Worm (Caenorhabditis elegans) whole organism, L1 larva: ENCODE measurements around the gene T24C2.5.

ENCODE experiments used
- F16B12.6 ChIP-seq: fragments of 150-350 bp; optimal IDR thresholded peaks from 2 replicates; lab custom pipeline; 2014; ENCODE audit warnings: missing biosample characterization, missing genetic modification characterization
- alr-1 ChIP-seq: fragments of 200-800 bp; sonication (Bioruptor generic); optimal IDR thresholded peaks from 2 replicates; lab custom pipeline; 2018; ENCODE audit warnings: borderline replicate concordance, mild to moderate bottlenecking, missing genetic modification characterization, missing compliant biosample characterization
- aly-2 ChIP-seq: fragments of 150-350 bp; optimal IDR thresholded peaks from 2 replicates; lab custom pipeline; 2014; ENCODE audit warnings: missing biosample characterization, missing genetic modification characterization
- blmp-1 ChIP-seq: fragments of 150-350 bp; optimal IDR thresholded peaks from 2 replicates; lab custom pipeline; 2014; ENCODE audit warnings: missing biosample characterization, missing genetic modification characterization
- ceh-63 ChIP-seq: fragments of 200-800 bp; sonication (Bioruptor generic); optimal IDR thresholded peaks from 2 replicates; lab custom pipeline; 2018; ENCODE audit warnings: mild to moderate bottlenecking, missing genetic modification characterization, missing compliant biosample characterization
- ceh-8 ChIP-seq: fragments of 200-800 bp; sonication (Bioruptor generic); optimal IDR thresholded peaks from 2 replicates; lab custom pipeline; 2018; ENCODE audit warnings: mild to moderate bottlenecking, missing genetic modification characterization, moderate library complexity, missing compliant biosample characterization
- ceh-82 ChIP-seq, 3 experiments: fragments of 150-350 bp in 1 of 3; sonication (generic microtip) in 2 of 3; optimal IDR thresholded peaks; 2 replicates each; lab custom pipeline; 2014 to 2017; ENCODE audit warnings: missing biosample characterization in 3 of 3, missing genetic modification characterization in 3 of 3
- ceh-90 ChIP-seq: sonication (generic microtip); optimal IDR thresholded peaks from 2 replicates; lab custom pipeline; 2016; ENCODE audit warnings: missing genetic modification characterization, missing compliant biosample characterization
- dpl-1 ChIP-seq, 3 experiments: fragments of 150-350 bp in 2 of 3; sonication (generic microtip) in 1 of 3; optimal IDR thresholded peaks; 2 replicates each; lab custom pipeline; 2014 to 2017; ENCODE audit warnings: missing biosample characterization in 3 of 3, missing genetic modification characterization in 3 of 3, missing genetic modification reagents in 3 of 3
- dsc-1 ChIP-seq: sonication (generic microtip); optimal IDR thresholded peaks from 2 replicates; lab custom pipeline; 2016; ENCODE audit warnings: mild to moderate bottlenecking, missing genetic modification characterization, missing compliant biosample characterization
- efl-1 ChIP-seq, 4 experiments: fragments of 150-350 bp; optimal IDR thresholded peaks in 3 of 4; peaks in 1 of 4; 1 replicate in 1 of 4; 2 replicates in 3 of 4; lab custom pipeline; 2014; ENCODE audit warnings: missing biosample characterization in 2 of 4, missing genetic modification characterization in 2 of 4, missing genetic modification reagents in 2 of 4
- egl-13 ChIP-seq: sonication (generic microtip); optimal IDR thresholded peaks from 2 replicates; lab custom pipeline; 2016; ENCODE audit warnings: missing genotype, missing genetic modification reagents, missing genetic modification characterization, missing compliant biosample characterization
- egl-27 ChIP-seq, 2 experiments: fragments of 150-350 bp in 1 of 2; sonication (generic microtip); optimal IDR thresholded peaks; 3 replicates each; lab custom pipeline; 2017 to 2018; ENCODE audit warnings: missing biosample characterization in 2 of 2, missing genetic modification characterization in 2 of 2, missing genetic modification reagents in 2 of 2
- fkh-10 ChIP-seq: sonication (generic microtip); optimal IDR thresholded peaks from 2 replicates; lab custom pipeline; 2017; ENCODE audit warnings: missing biosample characterization, missing genetic modification reagents, missing genetic modification characterization
- fkh-4 ChIP-seq: sonication (generic microtip); optimal IDR thresholded peaks from 2 replicates; lab custom pipeline; 2016; ENCODE audit warnings: missing compliant biosample characterization, missing genetic modification characterization, borderline replicate concordance
- fos-1 ChIP-seq: fragments of 150-350 bp; optimal IDR thresholded peaks from 2 replicates; lab custom pipeline; 2014; ENCODE audit warnings: missing biosample characterization, missing genetic modification characterization
- grh-1 ChIP-seq: fragments of 200-800 bp; sonication (Bioruptor generic); IDR thresholded peaks from 2 replicates; pipeline ENCODE4 v1.3.6; 2022; ENCODE audit warnings: missing genetic modification reagents, missing genetic modification characterization, missing compliant biosample characterization
- hpl-2 ChIP-seq: fragments of 150-350 bp; optimal IDR thresholded peaks from 2 replicates; lab custom pipeline; 2014; ENCODE audit warnings: missing biosample characterization, missing genetic modification reagents, missing genetic modification characterization
- irx-1 ChIP-seq: sonication (generic microtip); optimal IDR thresholded peaks from 2 replicates; lab custom pipeline; 2016; ENCODE audit warnings: missing genetic modification characterization, missing compliant biosample characterization
- lin-13 ChIP-seq: fragments of 150-350 bp; optimal IDR thresholded peaks from 2 replicates; lab custom pipeline; 2014; ENCODE audit warnings: missing biosample characterization, missing genetic modification reagents, missing genetic modification characterization
- lin-14 ChIP-seq: fragments of 200-800 bp; sonication (Bioruptor generic); optimal IDR thresholded peaks from 2 replicates; lab custom pipeline; 2018; ENCODE audit warnings: mild to moderate bottlenecking, missing genetic modification characterization, moderate library complexity, missing compliant biosample characterization
- lin-35 ChIP-seq, 2 experiments: fragments of 150-350 bp; optimal IDR thresholded peaks; 2 replicates each; lab custom pipeline; 2014; ENCODE audit warnings: missing biosample characterization in 2 of 2, missing genetic modification characterization in 2 of 2, missing genetic modification reagents in 2 of 2
- lin-39 ChIP-seq: fragments of 150-350 bp; optimal IDR thresholded peaks from 2 replicates; lab custom pipeline; 2014; ENCODE audit warnings: missing biosample characterization, missing genetic modification reagents, missing genetic modification characterization
- lsy-2 ChIP-seq, 2 experiments: fragments of 150-350 bp; optimal IDR thresholded peaks; 2 replicates each; lab custom pipeline; 2014; ENCODE audit warnings: missing biosample characterization in 2 of 2, missing genetic modification characterization in 2 of 2
- mef-2 ChIP-seq: fragments of 150-350 bp; optimal IDR thresholded peaks from 2 replicates; lab custom pipeline; 2014; ENCODE audit warnings: missing biosample characterization, missing genetic modification characterization
- mep-1 ChIP-seq: fragments of 150-350 bp; optimal IDR thresholded peaks from 2 replicates; lab custom pipeline; 2014; ENCODE audit warnings: missing biosample characterization, missing genetic modification characterization
- nhr-11 ChIP-seq: fragments of 150-350 bp; optimal IDR thresholded peaks from 2 replicates; lab custom pipeline; 2014; ENCODE audit warnings: missing biosample characterization, missing genetic modification characterization
- nhr-19 ChIP-seq: fragments of 200-800 bp; sonication (Bioruptor generic); conservative IDR thresholded peaks from 2 replicates; pipeline ENCODE4 v1.3.6; 2022; ENCODE audit warnings: missing genetic modification characterization, missing compliant biosample characterization
- nhr-47 ChIP-seq: sonication (generic microtip); optimal IDR thresholded peaks from 2 replicates; lab custom pipeline; 2016; ENCODE audit warnings: mild to moderate bottlenecking, missing genetic modification characterization, moderate library complexity, missing compliant biosample characterization
- nhr-71 ChIP-seq: sonication (generic microtip); optimal IDR thresholded peaks from 2 replicates; lab custom pipeline; 2016; ENCODE audit warnings: mild to moderate bottlenecking, missing genetic modification characterization, moderate library complexity, missing compliant biosample characterization
- pag-3 ChIP-seq: sonication (generic microtip); optimal IDR thresholded peaks from 2 replicates; lab custom pipeline; 2017; ENCODE audit warnings: missing genetic modification characterization, mild to moderate bottlenecking, missing compliant biosample characterization, antibody characterized with exemption, borderline replicate concordance; ENCODE audit not compliant: insufficient read depth
- rnt-1 ChIP-seq: sonication (generic microtip); optimal IDR thresholded peaks from 2 replicates; lab custom pipeline; 2016; ENCODE audit warnings: mild to moderate bottlenecking, missing genetic modification characterization, moderate library complexity, missing compliant biosample characterization
- skn-1 ChIP-seq: fragments of 150-350 bp; optimal IDR thresholded peaks from 2 replicates; lab custom pipeline; 2014; ENCODE audit warnings: missing biosample characterization, missing genetic modification characterization
- snpc-4 ChIP-seq: fragments of 150-350 bp; optimal IDR thresholded peaks from 2 replicates; lab custom pipeline; 2014; ENCODE audit warnings: missing biosample characterization, missing genetic modification characterization
- snu-23 ChIP-seq: sonication (generic microtip); optimal IDR thresholded peaks from 2 replicates; lab custom pipeline; 2016; ENCODE audit warnings: missing genetic modification characterization, missing compliant biosample characterization
- sup-37 ChIP-seq: fragments of 200-800 bp; sonication (Bioruptor generic); optimal IDR thresholded peaks from 2 replicates; lab custom pipeline; 2018; ENCODE audit warnings: mild to moderate bottlenecking, missing genetic modification characterization, missing compliant biosample characterization
- swsn-7 ChIP-seq: sonication (generic microtip); optimal IDR thresholded peaks from 2 replicates; lab custom pipeline; 2016; ENCODE audit warnings: missing genetic modification characterization, missing compliant biosample characterization
- tbx-2 ChIP-seq: sonication (generic microtip); optimal IDR thresholded peaks from 2 replicates; lab custom pipeline; 2016; ENCODE audit warnings: missing genetic modification characterization, missing compliant biosample characterization
- tlp-1 ChIP-seq: fragments of 150-350 bp; optimal IDR thresholded peaks from 2 replicates; lab custom pipeline; 2014; ENCODE audit warnings: missing biosample characterization, missing genetic modification characterization
- unc-86 ChIP-seq: sonication (generic microtip); optimal IDR thresholded peaks from 2 replicates; lab custom pipeline; 2016; ENCODE audit warnings: missing genetic modification characterization, missing compliant biosample characterization
- unc-98 ChIP-seq: fragments of 200-800 bp; sonication (Bioruptor generic); IDR thresholded peaks from 2 replicates; pipeline ENCODE4 v1.3.6; 2022; ENCODE audit warnings: missing genetic modification characterization, missing compliant biosample characterization
- vab-15 ChIP-seq: sonication (generic microtip); optimal IDR thresholded peaks from 2 replicates; lab custom pipeline; 2017; ENCODE audit warnings: missing genotype, mild to moderate bottlenecking, missing genetic modification characterization, missing compliant biosample characterization
- xbp-1 ChIP-seq: sonication (generic microtip); optimal IDR thresholded peaks from 2 replicates; lab custom pipeline; 2016; ENCODE audit warnings: missing genetic modification characterization, missing compliant biosample characterization
- ztf-11 ChIP-seq, 2 experiments: sonication (generic microtip); optimal IDR thresholded peaks; 2 replicates each; lab custom pipeline; 2016 to 2017; ENCODE audit warnings: missing genetic modification characterization in 2 of 2, missing biosample characterization in 1 of 2, missing compliant biosample characterization in 1 of 2
- ztf-4 ChIP-seq: fragments of 150-350 bp; optimal IDR thresholded peaks from 2 replicates; lab custom pipeline; 2014; ENCODE audit warnings: missing biosample characterization, missing genetic modification characterization

Gene T24C2.5

DNA sequence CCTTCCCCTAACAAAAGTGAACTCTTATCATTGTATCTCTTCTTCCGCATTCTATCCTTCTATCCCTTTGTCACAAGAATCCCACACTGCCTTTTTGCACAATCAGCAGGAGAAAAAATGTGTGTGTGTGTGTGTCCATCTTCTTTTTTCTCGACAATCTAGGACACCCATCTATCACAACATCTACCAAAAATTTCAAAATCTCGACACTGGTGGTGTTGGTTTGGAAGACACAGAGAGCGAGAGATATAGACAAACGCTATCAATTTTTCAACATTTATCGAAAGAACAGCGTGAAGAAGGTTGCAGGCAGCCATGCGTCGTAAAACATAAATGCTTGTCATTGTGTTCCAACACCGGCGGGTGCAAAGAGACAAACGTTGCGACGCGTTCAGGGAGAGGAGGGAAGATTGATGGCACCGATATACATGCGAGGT, 25.4 kb upstream of the T24C2.5 start (continued):
- TF ChIP-seq egl-13 (tag; lab: Kevin White, UChicago): no peak
- TF ChIP-seq sup-37 (GFP tag; lab: Kevin White, UChicago): no peak
- peak; percentile 85 for TF ChIP-seq blmp-1
- peak in 1 of 2 experiments; percentile 70 for TF ChIP-seq egl-27 (tag; optimal IDR thresholded peaks at IDR 0.05; lab: Kevin White, UChicago)
- no peak for TF ChIP-seq unc-98 (GFP tag; lab: Robert Waterston, UW)
- TF ChIP-seq ztf-4 (tag; lab: Kevin White, UChicago): no peak
- TF ChIP-seq ceh-82 (tag; optimal IDR thresholded peaks at IDR 0.05; lab: Kevin White, UChicago): peak in 2 of 3 experiments; percentile 10 to 21
- no peak for TF ChIP-seq hpl-2 (GFP tag; lab: Kevin White, UChicago)
- no peak for TF ChIP-seq fos-1 (tag; lab: Kevin White, UChicago)
- TF ChIP-seq tlp-1 (tag; lab: Kevin White, UChicago): no peak
- peak; percentile 56; the same call in 1 of the 2 replicates for TF ChIP-seq grh-1
- TF ChIP-seq fkh-10 (GFP tag; lab: Kevin White, UChicago): no peak
- no peak for TF ChIP-seq mef-2 (tag; lab: Kevin White, UChicago)
- peak; percentile 84 for TF ChIP-seq rnt-1
- TF ChIP-seq xbp-1 (tag; lab: Kevin White, UChicago): no peak
- peak; percentile 58 for TF ChIP-seq pag-3 (tag; lab: Kevin White, UChicago)
- no peak for TF ChIP-seq nhr-11 (tag; lab: Kevin White, UChicago)

ce11 chrX:14510358-14510757, 23.9 kb upstream of the T24C2.5 start:
- TF ChIP-seq dpl-1 (GFP tag; optimal IDR thresholded peaks at IDR 0.05; lab: Kevin White, UChicago): no peak
- TF ChIP-seq lsy-2 (tag; optimal IDR thresholded peaks at IDR 0.05; lab: Kevin White, UChicago): peak in 1 of 2 experiments; percentile 1
- peak; percentile 47 for TF ChIP-seq skn-1 (tag; lab: Kevin White, UChicago)

DNA sequence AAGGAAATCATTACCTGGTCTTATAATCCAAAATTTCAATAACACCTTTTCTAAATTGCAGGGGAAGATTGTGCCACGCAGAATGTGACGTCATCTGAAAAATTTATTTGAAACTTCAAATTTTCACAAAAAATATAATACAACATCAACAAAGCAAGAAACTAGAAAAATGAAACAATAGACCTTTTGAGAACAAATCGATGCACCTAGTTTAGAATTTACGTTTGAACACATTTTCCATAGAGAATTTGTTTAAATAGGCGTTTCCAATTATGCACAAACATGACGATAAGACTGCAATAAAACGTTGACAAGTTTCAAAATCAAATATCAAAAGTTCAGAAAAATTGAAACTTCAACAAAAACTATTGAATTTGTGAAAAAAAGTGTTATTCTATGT, 21.4 kb upstream of the T24C2.5 start, which contains the start of gene fbxa-141:
Gene fbxa-141, minus strand, starts transcription at position 101 of the 400 bp plus-strand sequence.
- TF ChIP-seq ceh-90 (tag; lab: Kevin White, UChicago) (no peak), aly-2 (no peak)

DNA sequence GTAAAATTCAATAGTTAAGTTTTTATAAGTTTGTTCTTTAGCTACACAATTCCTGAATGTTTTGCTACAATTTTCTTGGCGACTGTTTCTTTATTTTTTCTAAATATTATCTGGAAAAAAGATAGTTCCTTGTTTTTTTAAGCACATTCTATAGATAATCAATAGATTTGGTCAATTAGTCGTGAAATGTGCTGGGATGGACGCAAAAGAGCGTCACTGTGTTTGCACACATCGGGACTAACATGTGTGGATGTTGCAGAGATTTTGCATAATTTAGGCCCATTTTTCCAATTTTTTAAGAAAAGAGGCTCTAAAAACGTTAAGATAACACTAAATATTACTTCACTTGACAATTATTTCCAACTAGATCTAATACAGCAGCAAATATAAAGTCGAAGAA, 20.8 kb upstream of the T24C2.5 start:
- peak; percentile 44 for TF ChIP-seq nhr-47 (tag; lab: Kevin White, UChicago)
- no peak for TF ChIP-seq fos-1 (tag; lab: Kevin White, UChicago)
- peak; percentile 2 to 14 for TF ChIP-seq lin-35 (GFP tag; optimal IDR thresholded peaks at IDR 0.05; lab: Kevin White, UChicago)
- peak; percentile 36 for TF ChIP-seq lin-39
- peak; percentile 49 for TF ChIP-seq lin-14 (GFP tag; lab: Kevin White, UChicago)
- TF ChIP-seq ceh-82 (tag; optimal IDR thresholded peaks at IDR 0.05; lab: Kevin White, UChicago): peak in 1 of 3 experiments; percentile 14
- TF ChIP-seq ceh-8 (GFP tag; lab: Kevin White, UChicago): peak; percentile 47
- TF ChIP-seq ceh-63 (GFP tag; lab: Kevin White, UChicago): no peak
- peak; percentile 51 for TF ChIP-seq xbp-1 (tag; lab: Kevin White, UChicago)
- no peak for TF ChIP-seq vab-15
- peak; percentile 54 for TF ChIP-seq mep-1 (tag; lab: Kevin White, UChicago)
- TF ChIP-seq dpl-1 (GFP tag; optimal IDR thresholded peaks at IDR 0.05; lab: Kevin White, UChicago): peak in 1 of 3 experiments; percentile 25
- no peak for TF ChIP-seq tbx-2 (tag; lab: Kevin White, UChicago)
- peak; percentile 16 for TF ChIP-seq irx-1 (tag; lab: Kevin White, UChicago)
- TF ChIP-seq fkh-4 (tag; lab: Kevin White, UChicago): no peak
- TF ChIP-seq efl-1 (optimal IDR thresholded peaks at IDR 0.05; lab: Kevin White, UChicago): peak; percentile 17 to 26
- TF ChIP-seq efl-1 (GFP tag; optimal IDR thresholded peaks at IDR 0.05 in 1 of 2; lab: Kevin White, UChicago): peak in 1 of 2 experiments; percentile 91
- TF ChIP-seq rnt-1: peak; percentile 26
- TF ChIP-seq ztf-11 (tag; optimal IDR thresholded peaks at IDR 0.05; lab: Kevin White, UChicago): peak in 1 of 2 experiments; percentile 13
- TF ChIP-seq snu-23 (GFP tag; lab: Kevin White, UChicago): peak; percentile 45
- TF ChIP-seq dsc-1 (tag; lab: Kevin White, UChicago): peak; percentile 84
- peak; percentile 18 for TF ChIP-seq snpc-4
- peak; percentile 19 for TF ChIP-seq lin-13 (GFP tag; lab: Kevin White, UChicago)
- TF ChIP-seq alr-1 (tag; lab: Kevin White, UChicago): no peak
- peak; percentile 45 for TF ChIP-seq nhr-71 (tag; lab: Kevin White, UChicago)
- TF ChIP-seq blmp-1: peak; percentile 4
- peak; percentile 48 for TF ChIP-seq swsn-7
- TF ChIP-seq F16B12.6: peak; percentile 90
- no peak for TF ChIP-seq unc-86 (tag; lab: Kevin White, UChicago)
- 0 out of 2 replicates have a peak, but pooled peaks have one; percentile 7 for TF ChIP-seq nhr-19
- no peak for TF ChIP-seq egl-13 (tag; lab: Kevin White, UChicago)
